Worm (Caenorhabditis elegans): ENCODE data around the gene rol-6.

The rol-6 gene

ce11 chrII:8749084-8749483 lies 16.2 kb downstream of the rol-6 start:
- peak; percentile 83 for TF ChIP-seq rnt-1 (tag; optimal IDR thresholded peaks at IDR 0.05)
- TF ChIP-seq hlh-15 (tag; optimal IDR thresholded peaks at IDR 0.05): no peak

- TF ChIP-seq nfya-1 (tag; optimal IDR thresholded peaks at IDR 0.05): no peak
- TF ChIP-seq unc-42 (tag; optimal IDR thresholded peaks at IDR 0.05): no peak
- TF ChIP-seq ceh-30 (tag; optimal IDR thresholded peaks at IDR 0.05): no peak
- TF ChIP-seq fax-1 (tag; optimal IDR thresholded peaks at IDR 0.05): no peak
- TF ChIP-seq hlh-8 (tag; optimal IDR thresholded peaks at IDR 0.05): no peak
- TF ChIP-seq ceh-31 (tag; optimal IDR thresholded peaks at IDR 0.05): no peak
- TF ChIP-seq unc-55 (GFP tag; optimal IDR thresholded peaks at IDR 0.05): no peak
- no peak for TF ChIP-seq odd-2 (tag; optimal IDR thresholded peaks at IDR 0.05)
- no peak for TF ChIP-seq pros-1 (tag; optimal IDR thresholded peaks at IDR 0.05)
- TF ChIP-seq ceh-19 (GFP tag; optimal IDR thresholded peaks at IDR 0.05): no peak
- TF ChIP-seq F13H6.1 (tag; optimal IDR thresholded peaks at IDR 0.05): no peak
- TF ChIP-seq madf-2 (tag; optimal IDR thresholded peaks at IDR 0.05): no peak
- no peak for TF ChIP-seq fkh-6 (tag; optimal IDR thresholded peaks at IDR 0.05)
- TF ChIP-seq C38D4.7 (GFP tag; optimal IDR thresholded peaks at IDR 0.05): no peak
- no peak for TF ChIP-seq eyg-1 (tag; optimal IDR thresholded peaks at IDR 0.05)
Observed at ce11 chrII:8750056-8750455, 17.2 kb downstream of the rol-6 start.

- TF ChIP-seq rnt-1 (tag; optimal IDR thresholded peaks at IDR 0.05): peak; percentile 21
- TF ChIP-seq ceh-9 (tag; optimal IDR thresholded peaks at IDR 0.05): no peak
- no peak for TF ChIP-seq zip-5 (tag; optimal IDR thresholded peaks at IDR 0.05)
- TF ChIP-seq tbx-2 (tag; optimal IDR thresholded peaks at IDR 0.05): no peak
- TF ChIP-seq tbx-7 (tag; optimal IDR thresholded peaks at IDR 0.05): no peak
- no peak for TF ChIP-seq ets-4 (tag; optimal IDR thresholded peaks at IDR 0.05)
- TF ChIP-seq ceh-31 (tag; optimal IDR thresholded peaks at IDR 0.05): peak; percentile 64
- no peak for TF ChIP-seq ceh-22 (tag; optimal IDR thresholded peaks at IDR 0.05)
- TF ChIP-seq ama-1 (optimal IDR thresholded peaks at IDR 0.05): peak; percentile 10
- peak; percentile 66 for TF ChIP-seq ref-2 (tag; optimal IDR thresholded peaks at IDR 0.05)
- TF ChIP-seq pha-2 (tag; optimal IDR thresholded peaks at IDR 0.05): no peak
- TF ChIP-seq dve-1 (tag; optimal IDR thresholded peaks at IDR 0.05): no peak
- TF ChIP-seq hlh-15 (tag; optimal IDR thresholded peaks at IDR 0.05): no peak
- TF ChIP-seq F13H6.1 (tag; optimal IDR thresholded peaks at IDR 0.05): no peak
- no peak for TF ChIP-seq elt-2 (tag; optimal IDR thresholded peaks at IDR 0.05)
- TF ChIP-seq hlh-13 (GFP tag; optimal IDR thresholded peaks at IDR 0.05): no peak
- TF ChIP-seq hlh-8 (tag; optimal IDR thresholded peaks at IDR 0.05): no peak
- TF ChIP-seq syd-9 (tag; optimal IDR thresholded peaks at IDR 0.05): no peak
- no peak for TF ChIP-seq ceh-24 (tag; optimal IDR thresholded peaks at IDR 0.05)
- TF ChIP-seq pha-4 (tag; optimal IDR thresholded peaks at IDR 0.05): no peak
- TF ChIP-seq sdc-2 (tag; optimal IDR thresholded peaks at IDR 0.05): peak; percentile 28
- no peak for TF ChIP-seq pat-9 (tag; optimal IDR thresholded peaks at IDR 0.05)
- no peak for TF ChIP-seq unc-42 (tag; optimal IDR thresholded peaks at IDR 0.05)
Observed at ce11 chrII:8751042-8751441, 18.2 kb downstream of the rol-6 start.

ce11 chrII:8751686-8752085 lies 18.8 kb downstream of the rol-6 start, which contains the start of gene atf-2:
Gene atf-2, plus strand, starts transcription at chrII:8751986.
- no peak for TF ChIP-seq F13H6.1 (tag; optimal IDR thresholded peaks at IDR 0.05)
- no peak for TF ChIP-seq eyg-1 (tag; optimal IDR thresholded peaks at IDR 0.05)
- TF ChIP-seq unc-42 (tag; optimal IDR thresholded peaks at IDR 0.05): no peak
- TF ChIP-seq unc-55 (GFP tag; optimal IDR thresholded peaks at IDR 0.05): no peak
- no peak for TF ChIP-seq ceh-24 (tag; optimal IDR thresholded peaks at IDR 0.05)
- TF ChIP-seq ceh-30 (tag; optimal IDR thresholded peaks at IDR 0.05): no peak
- TF ChIP-seq syd-9 (tag; optimal IDR thresholded peaks at IDR 0.05): no peak

- TF ChIP-seq odd-2 (tag; optimal IDR thresholded peaks at IDR 0.05) (no peak), ceh-31 (tag; optimal IDR thresholded peaks at IDR 0.05) (no peak), Y22D7AL.16 (tag; optimal IDR thresholded peaks at IDR 0.05) (no peak), C08G9.2 (tag; optimal IDR thresholded peaks at IDR 0.05) (no peak), ceh-24 (tag; optimal IDR thresholded peaks at IDR 0.05) (no peak), ref-2 (tag; optimal IDR thresholded peaks at IDR 0.05) (no peak)
Observed at ce11 chrII:8755270-8755669, 22.4 kb downstream of the rol-6 start, which contains the start of gene K08F8.7. Gene K08F8.7, minus strand, starts transcription at chrII:8755370.

All from whole organism, late embryonic.